Fruit fly (Drosophila melanogaster) whole organism, embryonic: Measurements from ENCODE around the gene HemK1.

Experiments
- Antp ChIP-seq: fragments of 200-800 bp; sonication (Bioruptor generic); optimal IDR thresholded peaks from 3 replicates; lab custom pipeline; 2016; ENCODE audit warnings: missing biosample characterization, missing genetic modification characterization
- Asciz ChIP-seq: fragments of 200-800 bp; sonication (Bioruptor generic); optimal IDR thresholded peaks from 2 replicates; lab custom pipeline; 2017; ENCODE audit warnings: missing biosample characterization, mild to moderate bottlenecking, missing genetic modification characterization, missing genetic modification reagents
- CG11085 ChIP-seq: fragments of 200-800 bp; sonication (Bioruptor generic); IDR thresholded peaks from 2 replicates; pipeline ENCODE4 v1.3.6; 2022; ENCODE audit warnings: missing biosample characterization, missing genetic modification characterization
- CG11696 ChIP-seq: fragments of 200-800 bp; sonication (Bioruptor generic); IDR thresholded peaks from 2 replicates; pipeline ENCODE4 v1.3.6; 2022; ENCODE audit warnings: missing biosample characterization, missing genetic modification characterization
- CG13287 ChIP-seq: fragments of 200-800 bp; sonication (Bioruptor generic); IDR thresholded peaks from 2 replicates; pipeline ENCODE4 v1.3.6; 2022; ENCODE audit warnings: missing biosample characterization, missing genetic modification characterization; ENCODE audit not compliant: partially characterized antibody
- CG15514 ChIP-seq: fragments of 200-800 bp; sonication (Bioruptor generic); optimal IDR thresholded peaks from 3 replicates; lab custom pipeline; 2017; ENCODE audit warnings: missing biosample characterization, missing genetic modification characterization, mild to moderate bottlenecking, moderate library complexity, missing genetic modification reagents
- CG17385 ChIP-seq: fragments of 200-800 bp; sonication (Bioruptor generic); optimal IDR thresholded peaks from 3 replicates; lab custom pipeline; 2018; ENCODE audit warnings: missing biosample characterization, mild to moderate bottlenecking, missing genetic modification characterization
- CG1832 ChIP-seq: fragments of 200-800 bp; sonication (Bioruptor generic); optimal IDR thresholded peaks from 2 replicates; lab custom pipeline; 2017; ENCODE audit warnings: missing biosample characterization, mild to moderate bottlenecking, missing genetic modification characterization, inconsistent platforms
- CG4360 ChIP-seq: fragments of 200-800 bp; sonication (Bioruptor generic); IDR thresholded peaks from 2 replicates; pipeline ENCODE4 v1.3.6; 2022; ENCODE audit warnings: missing biosample characterization, missing genetic modification characterization
- CG4617 ChIP-seq: fragments of 200-800 bp; sonication (Bioruptor generic); optimal IDR thresholded peaks from 3 replicates; lab custom pipeline; 2016; ENCODE audit warnings: missing biosample characterization, missing genetic modification characterization, borderline replicate concordance
- CG6254 ChIP-seq: fragments of 200-800 bp; sonication (Bioruptor generic); optimal IDR thresholded peaks from 3 replicates; lab custom pipeline; 2017; ENCODE audit warnings: mild to moderate bottlenecking, missing biosample characterization, missing genetic modification reagents, missing genetic modification characterization
- CG8944 ChIP-seq: fragments of 200-800 bp; sonication (Bioruptor generic); optimal IDR thresholded peaks from 3 replicates; lab custom pipeline; 2016; ENCODE audit warnings: missing biosample characterization, missing genetic modification characterization
- CG9932 ChIP-seq: fragments of 200-800 bp; sonication (Bioruptor generic); IDR thresholded peaks from 2 replicates; pipeline ENCODE4 v1.3.6; 2022; ENCODE audit warnings: missing biosample characterization, missing genetic modification characterization
- CHES-1-like ChIP-seq: fragments of 200-800 bp; sonication (Bioruptor generic); optimal IDR thresholded peaks from 2 replicates; lab custom pipeline; 2016; ENCODE audit warnings: missing biosample characterization, missing genetic modification characterization
- D19A ChIP-seq: fragments of 200-800 bp; optimal IDR thresholded peaks from 3 replicates; lab custom pipeline; 2019; ENCODE audit warnings: missing biosample characterization, mild to moderate bottlenecking, missing genetic modification characterization, moderate library complexity
- Dll ChIP-seq: fragments of 200-800 bp; sonication (Bioruptor generic); IDR thresholded peaks from 4 replicates; pipeline ENCODE4 v1.3.6; 2022; ENCODE audit warnings: missing biosample characterization, missing genetic modification characterization; ENCODE audit not compliant: partially characterized antibody
- Doc3 ChIP-seq: fragments of 200-800 bp; sonication (Bioruptor generic); IDR thresholded peaks from 3 replicates; pipeline ENCODE4 v1.3.6; 2022; ENCODE audit warnings: missing biosample characterization, missing genetic modification characterization; ENCODE audit not compliant: partially characterized antibody
- Dp ChIP-seq: fragments of 200-800 bp; sonication (Bioruptor generic); optimal IDR thresholded peaks from 2 replicates; lab custom pipeline; 2018; ENCODE audit warnings: missing biosample characterization, mild to moderate bottlenecking, missing genetic modification characterization, moderate library complexity
- Ets65A ChIP-seq: fragments of 200-800 bp; sonication (Bioruptor generic); peaks from one replicate; lab custom pipeline; 2016; ENCODE audit warnings: missing biosample characterization, missing genetic modification characterization
- GATAe ChIP-seq: fragments of 200-800 bp; sonication (Bioruptor generic); conservative IDR thresholded peaks from 2 replicates; pipeline ENCODE4 v1.3.6; 2022; ENCODE audit warnings: missing biosample characterization, missing genetic modification characterization
- Hand ChIP-seq: fragments of 200-800 bp; sonication (Bioruptor generic); optimal IDR thresholded peaks from 2 replicates; lab custom pipeline; 2017; ENCODE audit warnings: mild to moderate bottlenecking, missing biosample characterization, missing genetic modification reagents, missing genetic modification characterization
- HmgD ChIP-seq: fragments of 200-800 bp; sonication (Bioruptor generic); optimal IDR thresholded peaks from 3 replicates; lab custom pipeline; 2016; ENCODE audit warnings: missing biosample characterization, missing genetic modification characterization
- Med ChIP-seq: fragments of 200-800 bp; sonication (Bioruptor generic); peaks from one replicate; lab custom pipeline; 2016; ENCODE audit warnings: missing biosample characterization, missing genetic modification characterization, mild to moderate bottlenecking, inconsistent platforms, moderate library complexity
- Ravus ChIP-seq: fragments of 200-800 bp; sonication (Bioruptor generic); IDR thresholded peaks from 2 replicates; pipeline ENCODE4 v1.3.6; 2022; ENCODE audit warnings: missing biosample characterization, missing genetic modification characterization
- Ssrp ChIP-seq: fragments of 200-800 bp; sonication (Bioruptor generic); optimal IDR thresholded peaks from 2 replicates; lab custom pipeline; 2018; ENCODE audit warnings: missing biosample characterization, mild to moderate bottlenecking, missing genetic modification characterization, moderate library complexity
- Vsx1 ChIP-seq: fragments of 200-800 bp; sonication (Bioruptor generic); optimal IDR thresholded peaks from 2 replicates; lab custom pipeline; 2017; ENCODE audit warnings: missing biosample characterization, mild to moderate bottlenecking, missing genetic modification characterization, missing genetic modification reagents
- Xrp1 ChIP-seq: fragments of 200-800 bp; sonication (Bioruptor generic); IDR thresholded peaks from 2 replicates; pipeline ENCODE4 v1.3.6; 2022; ENCODE audit warnings: missing biosample characterization, missing genetic modification characterization
- abd-A ChIP-seq: fragments of 200-800 bp; sonication (Bioruptor generic); optimal IDR thresholded peaks from 3 replicates; lab custom pipeline; 2019; ENCODE audit warnings: missing biosample characterization, mild to moderate bottlenecking, missing genetic modification characterization, moderate library complexity
- bcd ChIP-seq: fragments of 200-800 bp; sonication (Bioruptor generic); optimal IDR thresholded peaks from 2 replicates; lab custom pipeline; 2017; ENCODE audit warnings: missing biosample characterization, mild to moderate bottlenecking, missing genetic modification characterization
- dan ChIP-seq: fragments of 200-800 bp; sonication (Bioruptor generic); IDR thresholded peaks from 2 replicates; pipeline ENCODE4 v1.3.6; 2022; ENCODE audit warnings: missing biosample characterization, missing genetic modification characterization
- dysf ChIP-seq: fragments of 200-800 bp; sonication (Bioruptor generic); IDR thresholded peaks from 3 replicates; pipeline ENCODE4 v1.3.6; 2022; ENCODE audit warnings: missing biosample characterization, missing genetic modification characterization
- fru ChIP-seq: fragments of >200 bp; optimal IDR thresholded peaks from 2 replicates; lab custom pipeline; 2017
- gfzf ChIP-seq: fragments of 200-800 bp; sonication (Bioruptor generic); optimal IDR thresholded peaks from 2 replicates; lab custom pipeline; 2016; ENCODE audit warnings: missing biosample characterization, mild to moderate bottlenecking, missing genetic modification characterization, moderate library complexity
- grn ChIP-seq: fragments of 200-800 bp; sonication (Bioruptor generic); optimal IDR thresholded peaks from 3 replicates; lab custom pipeline; 2017; ENCODE audit warnings: missing biosample characterization, missing genetic modification characterization
- ham ChIP-seq: fragments of 200-800 bp; sonication (Bioruptor generic); IDR thresholded peaks from 2 replicates; pipeline ENCODE4 v1.3.6; 2022; ENCODE audit warnings: missing biosample characterization, missing genetic modification characterization
- kni ChIP-seq: fragments of 200-800 bp; sonication (Bioruptor generic); optimal IDR thresholded peaks from 3 replicates; lab custom pipeline; 2017; ENCODE audit warnings: mild to moderate bottlenecking, missing biosample characterization, missing genetic modification reagents, missing genetic modification characterization
- mirr ChIP-seq: fragments of 200-800 bp; sonication (Bioruptor generic); optimal IDR thresholded peaks from 3 replicates; lab custom pipeline; 2018; ENCODE audit warnings: missing biosample characterization, mild to moderate bottlenecking, missing genetic modification characterization
- nom ChIP-seq: fragments of 200-800 bp; sonication (Bioruptor generic); optimal IDR thresholded peaks from 2 replicates; lab custom pipeline; 2017; ENCODE audit warnings: missing biosample characterization, missing genetic modification characterization, mild to moderate bottlenecking, moderate library complexity, missing genetic modification reagents
- pita ChIP-seq: fragments of 200-800 bp; sonication (Bioruptor generic); optimal IDR thresholded peaks from 2 replicates; lab custom pipeline; 2017; ENCODE audit warnings: missing biosample characterization, mild to moderate bottlenecking, missing genetic modification characterization
- prd ChIP-seq, 3 experiments: fragments of >200 bp in 2 of 3; fragments of 200-800 bp in 1 of 3; sonication (Bioruptor generic) in 1 of 3; optimal IDR thresholded peaks in 2 of 3; IDR thresholded peaks in 1 of 3; 2 replicates in 2 of 3; 3 replicates in 1 of 3; pipeline versions ENCODE4 v1.3.6 to Lab custom; 2017 to 2022; ENCODE audit warnings: missing biosample characterization in 1 of 3, missing genetic modification characterization in 1 of 3
- ro ChIP-seq: fragments of 200-800 bp; sonication (Bioruptor generic); IDR thresholded peaks from 2 replicates; pipeline ENCODE4 v1.3.6; 2022; ENCODE audit warnings: missing biosample characterization, missing genetic modification characterization
- sens ChIP-seq: fragments of 200-800 bp; sonication (Bioruptor generic); peaks from one replicate; lab custom pipeline; 2016; ENCODE audit warnings: missing biosample characterization, missing genetic modification characterization
- stc ChIP-seq: fragments of 200-800 bp; sonication (Bioruptor generic); IDR thresholded peaks from 2 replicates; pipeline ENCODE4 v1.3.6; 2022; ENCODE audit warnings: missing biosample characterization, missing genetic modification characterization
- sug ChIP-seq: fragments of 200-800 bp; optimal IDR thresholded peaks from 2 replicates; lab custom pipeline; 2019; ENCODE audit warnings: missing biosample characterization, mild to moderate bottlenecking, missing genetic modification characterization, moderate library complexity
- ttk ChIP-seq: fragments of 200-800 bp; sonication (Bioruptor generic); IDR thresholded peaks from 2 replicates; pipeline ENCODE4 v2.1.2; 2022; ENCODE audit warnings: missing biosample characterization, missing genetic modification characterization
- zfh2 ChIP-seq: fragments of 200-800 bp; sonication (Bioruptor generic); optimal IDR thresholded peaks from 2 replicates; lab custom pipeline; 2016; ENCODE audit warnings: missing biosample characterization, missing genetic modification characterization

Gene HemK1

dm6 chr2L:6474298-6474697 is 6.8 kb upstream of the HemK1 start:
- TF ChIP-seq CG9932 (GFP tag; lab: Robert Waterston, UW): no peak
- TF ChIP-seq Doc3 (GFP tag; lab: Robert Waterston, UW): no peak
- TF ChIP-seq sens (GFP tag; lab: Kevin White, UChicago): peak; percentile 83
- no peak for TF ChIP-seq prd (optimal IDR thresholded peaks at IDR 0.05; lab: Kevin White, UChicago)
- TF ChIP-seq prd (GFP tag; IDR thresholded peaks at IDR 0.05; lab: Robert Waterston, UW): 0 out of 3 replicates have a peak, but pooled peaks have one; percentile 8
- peak; percentile 35 for TF ChIP-seq Med (GFP tag; lab: Kevin White, UChicago)
- TF ChIP-seq CG11696 (GFP tag; lab: Robert Waterston, UW): peak; percentile 87
- TF ChIP-seq stc (GFP tag; lab: Robert Waterston, UW): no peak
- TF ChIP-seq, all 482 proteins: peak for 4

- TF ChIP-seq CG15514 (GFP tag; lab: Kevin White, UChicago): peak; percentile 36
- no peak for TF ChIP-seq pita
- TF ChIP-seq Antp (GFP tag; lab: Kevin White, UChicago): peak; percentile 57
- peak; percentile 99 for TF ChIP-seq CG6254 (GFP tag; lab: Kevin White, UChicago)
- peak; percentile 56 for TF ChIP-seq nom
- peak; percentile 91 for TF ChIP-seq GATAe
- no peak for TF ChIP-seq zfh2
- no peak for TF ChIP-seq ham (GFP tag; lab: Robert Waterston, UW)
- TF ChIP-seq ttk (GFP tag; lab: Robert Waterston, UW): no peak
- peak; percentile 85 for TF ChIP-seq CG4617 (GFP tag; lab: Kevin White, UChicago)
- peak; percentile 70 for TF ChIP-seq dysf (GFP tag; lab: Robert Waterston, UW)
- TF ChIP-seq Asciz (GFP tag; lab: Kevin White, UChicago): peak; percentile 44
- no peak for TF ChIP-seq CG11085 (GFP tag; lab: Robert Waterston, UW)
- TF ChIP-seq CG8944 (GFP tag; lab: Kevin White, UChicago): peak; percentile 19
- TF ChIP-seq Vsx1 (GFP tag; lab: Kevin White, UChicago): no peak
- TF ChIP-seq abd-A (tag; lab: Kevin White, UChicago): peak; percentile 56
- TF ChIP-seq Dp (GFP tag; lab: Kevin White, UChicago): peak; percentile 52
- TF ChIP-seq Ravus (GFP tag; lab: Robert Waterston, UW): peak; percentile 26; the same call in 1 of the 2 replicates
- TF ChIP-seq Ssrp (tag; lab: Kevin White, UChicago): peak; percentile 61
- TF ChIP-seq grn: peak; percentile 72
- TF ChIP-seq kni (GFP tag; lab: Kevin White, UChicago): peak; percentile 73
- TF ChIP-seq HmgD (GFP tag; lab: Kevin White, UChicago): peak; percentile 69
- TF ChIP-seq CG17385 (GFP tag; lab: Kevin White, UChicago): peak; percentile 47
- peak; percentile 93 for TF ChIP-seq mirr (GFP tag; lab: Kevin White, UChicago)
- TF ChIP-seq dan (GFP tag; lab: Robert Waterston, UW): no peak
- no peak for TF ChIP-seq CG1832 (GFP tag; lab: Kevin White, UChicago)
- TF ChIP-seq fru (lab: Kevin White, UChicago): no peak
- TF ChIP-seq bcd (GFP tag; lab: Kevin White, UChicago): peak; percentile 61
- TF ChIP-seq Hand (GFP tag; lab: Kevin White, UChicago): peak; percentile 56
- TF ChIP-seq CG13287 (GFP tag; lab: Robert Waterston, UW): peak; percentile 55
- peak; percentile 77 for TF ChIP-seq gfzf (GFP tag; lab: Kevin White, UChicago)
- peak; percentile 79 for TF ChIP-seq CHES-1-like (GFP tag; lab: Kevin White, UChicago)
- peak; percentile 51 for TF ChIP-seq Ets65A
- TF ChIP-seq CG4360 (GFP tag; lab: Robert Waterston, UW): peak; percentile 82
- peak; percentile 74 for TF ChIP-seq D19A (tag; lab: Kevin White, UChicago)
- TF ChIP-seq Dll (GFP tag; lab: Robert Waterston, UW): peak; percentile 52; the same call in 1 of the 4 replicates
- TF ChIP-seq Xrp1 (GFP tag; lab: Robert Waterston, UW): peak; percentile 45; the same call in 1 of the 2 replicates
- TF ChIP-seq sug (tag; lab: Kevin White, UChicago): peak; percentile 66
- TF ChIP-seq ro (GFP tag; lab: Robert Waterston, UW): no peak
Observed at dm6 chr2L:6473076-6474037, 5.9 kb upstream of the HemK1 start, which contains the start of gene mmy. Gene mmy, minus strand, starts transcription at chr2L:6473904.
